Worm (Caenorhabditis elegans) whole organism, L2 larva: ENCODE results near the gene B0491.6.
A peak's percentile ranks its signal among the peaks of the same experiment; 100 is the strongest.

ENCODE experiments used
- C34F6.9 ChIP-seq: fragments of 150-350 bp; optimal IDR thresholded peaks from 2 replicates; lab custom pipeline; 2014; ENCODE audit warnings: missing biosample characterization, missing genetic modification characterization
- F13H6.1 ChIP-seq: sonication (generic microtip); optimal IDR thresholded peaks from 2 replicates; lab custom pipeline; 2016; ENCODE audit warnings: missing genetic modification characterization, missing compliant biosample characterization
- R02D3.7 ChIP-seq: fragments of 150-350 bp; optimal IDR thresholded peaks from 2 replicates; lab custom pipeline; 2014; ENCODE audit warnings: missing biosample characterization, missing genetic modification characterization
- Y55F3AM.14 ChIP-seq: fragments of 200-800 bp; sonication (Bioruptor generic); optimal IDR thresholded peaks from 2 replicates; lab custom pipeline; 2018; ENCODE audit warnings: mild to moderate bottlenecking, missing genetic modification characterization, missing compliant biosample characterization
- ZK546.5 ChIP-seq: sonication (generic microtip); optimal IDR thresholded peaks from 2 replicates; lab custom pipeline; 2017; ENCODE audit warnings: missing biosample characterization, missing genetic modification characterization
- alr-1 ChIP-seq: fragments of 150-350 bp; optimal IDR thresholded peaks from 2 replicates; lab custom pipeline; 2014; ENCODE audit warnings: missing biosample characterization, missing genetic modification characterization
- aly-2 ChIP-seq: fragments of 150-350 bp; optimal IDR thresholded peaks from 2 replicates; lab custom pipeline; 2014; ENCODE audit warnings: missing biosample characterization, missing genetic modification characterization
- ama-1 ChIP-seq: fragments of 150-350 bp; optimal IDR thresholded peaks from 2 replicates; lab custom pipeline; 2018; ENCODE audit warnings: inconsistent platforms
- blmp-1 ChIP-seq: sonication (generic microtip); optimal IDR thresholded peaks from 2 replicates; lab custom pipeline; 2017; ENCODE audit warnings: missing genetic modification characterization, mild to moderate bottlenecking, missing compliant biosample characterization, antibody characterized with exemption, moderate library complexity; ENCODE audit not compliant: insufficient read depth
- ceh-16 ChIP-seq: fragments of 150-350 bp; optimal IDR thresholded peaks from 2 replicates; lab custom pipeline; 2014; ENCODE audit warnings: missing biosample characterization, missing genetic modification characterization
- ceh-82 ChIP-seq: fragments of 150-350 bp; optimal IDR thresholded peaks from 2 replicates; lab custom pipeline; 2014; ENCODE audit warnings: missing biosample characterization, missing genetic modification characterization
- crh-2 ChIP-seq: sonication (generic microtip); optimal IDR thresholded peaks from 2 replicates; lab custom pipeline; 2017; ENCODE audit warnings: missing biosample characterization, missing genetic modification characterization
- dmd-4 ChIP-seq: sonication (generic microtip); optimal IDR thresholded peaks from 2 replicates; lab custom pipeline; 2017; ENCODE audit warnings: missing biosample characterization, missing genetic modification characterization
- egl-27 ChIP-seq: sonication (generic microtip); optimal IDR thresholded peaks from 3 replicates; lab custom pipeline; 2017; ENCODE audit warnings: missing biosample characterization, missing genetic modification reagents, missing genetic modification characterization
- elt-1 ChIP-seq: fragments of 150-350 bp; optimal IDR thresholded peaks from 2 replicates; lab custom pipeline; 2014; ENCODE audit warnings: missing biosample characterization, missing genetic modification characterization
- elt-3 ChIP-seq: sonication (generic microtip); optimal IDR thresholded peaks from 2 replicates; lab custom pipeline; 2017; ENCODE audit warnings: missing biosample characterization, missing genetic modification characterization
- fos-1 ChIP-seq: fragments of 150-350 bp; optimal IDR thresholded peaks from 2 replicates; lab custom pipeline; 2014; ENCODE audit warnings: missing biosample characterization, missing genetic modification characterization
- gmeb-1 ChIP-seq: fragments of 150-350 bp; optimal IDR thresholded peaks from 2 replicates; lab custom pipeline; 2014; ENCODE audit warnings: missing biosample characterization, missing genetic modification characterization
- lin-11 ChIP-seq: fragments of 150-350 bp; sonication (generic microtip); optimal IDR thresholded peaks from 2 replicates; lab custom pipeline; 2014; ENCODE audit warnings: missing biosample characterization, missing genetic modification characterization, inconsistent platforms, mixed read lengths
- lin-13 ChIP-seq: fragments of 150-350 bp; optimal IDR thresholded peaks from 2 replicates; lab custom pipeline; 2014; ENCODE audit warnings: missing biosample characterization, missing genetic modification reagents, missing genetic modification characterization
- lin-39 ChIP-seq: fragments of 150-350 bp; optimal IDR thresholded peaks from 2 replicates; lab custom pipeline; 2014; ENCODE audit warnings: missing biosample characterization, missing genetic modification reagents, missing genetic modification characterization
- lsy-2 ChIP-seq, 2 experiments: fragments of 150-350 bp in 1 of 2; sonication (generic microtip) in 1 of 2; optimal IDR thresholded peaks; 2 replicates each; lab custom pipeline; 2014 to 2017; ENCODE audit warnings: missing biosample characterization in 2 of 2, missing genetic modification characterization in 2 of 2
- mab-5 ChIP-seq: fragments of 150-350 bp; optimal IDR thresholded peaks from 2 replicates; lab custom pipeline; 2014; ENCODE audit warnings: missing biosample characterization, missing genetic modification characterization
- mbf-1 ChIP-seq: sonication (generic microtip); optimal IDR thresholded peaks from 2 replicates; lab custom pipeline; 2017; ENCODE audit warnings: missing biosample characterization, missing genetic modification characterization
- mdl-1 ChIP-seq, 2 experiments: fragments of 150-350 bp in 1 of 2; sonication (generic microtip) in 1 of 2; optimal IDR thresholded peaks; 2 replicates each; lab custom pipeline; 2017; ENCODE audit warnings: missing biosample characterization in 2 of 2, missing genetic modification characterization in 2 of 2
- nhr-10 ChIP-seq: sonication (generic microtip); optimal IDR thresholded peaks from 2 replicates; lab custom pipeline; 2017; ENCODE audit warnings: missing biosample characterization, missing genetic modification characterization
- nhr-11 ChIP-seq: fragments of 150-350 bp; optimal IDR thresholded peaks from 2 replicates; lab custom pipeline; 2014; ENCODE audit warnings: missing biosample characterization, missing genetic modification characterization
- nhr-12 ChIP-seq: fragments of 150-350 bp; optimal IDR thresholded peaks from 2 replicates; lab custom pipeline; 2014; ENCODE audit warnings: missing biosample characterization, missing genetic modification characterization
- nhr-129 ChIP-seq: fragments of 150-350 bp; optimal IDR thresholded peaks from 2 replicates; lab custom pipeline; 2014; ENCODE audit warnings: missing biosample characterization, missing genetic modification characterization
- nhr-21 ChIP-seq: fragments of 150-350 bp; optimal IDR thresholded peaks from 2 replicates; lab custom pipeline; 2014; ENCODE audit warnings: missing biosample characterization, missing genetic modification characterization
- nhr-23 ChIP-seq: fragments of 150-350 bp; optimal IDR thresholded peaks from 2 replicates; lab custom pipeline; 2014; ENCODE audit warnings: missing biosample characterization, missing genetic modification reagents, missing genetic modification characterization
- nhr-237 ChIP-seq: fragments of 150-350 bp; optimal IDR thresholded peaks from 2 replicates; lab custom pipeline; 2014; ENCODE audit warnings: missing biosample characterization, missing genetic modification characterization
- nhr-25 ChIP-seq: fragments of 150-350 bp; sonication (generic microtip); optimal IDR thresholded peaks from 3 replicates; lab custom pipeline; 2014; ENCODE audit warnings: missing biosample characterization, missing genetic modification characterization
- nhr-6 ChIP-seq: fragments of 150-350 bp; optimal IDR thresholded peaks from 2 replicates; lab custom pipeline; 2014; ENCODE audit warnings: missing biosample characterization, missing genetic modification characterization
- nhr-77 ChIP-seq: fragments of 150-350 bp; optimal IDR thresholded peaks from 2 replicates; lab custom pipeline; 2014; ENCODE audit warnings: missing biosample characterization, missing genetic modification characterization
- peb-1 ChIP-seq: fragments of 150-350 bp; optimal IDR thresholded peaks from 2 replicates; lab custom pipeline; 2014; ENCODE audit warnings: missing biosample characterization, missing genetic modification characterization
- sem-4 ChIP-seq: fragments of 150-350 bp; optimal IDR thresholded peaks from 2 replicates; lab custom pipeline; 2014; ENCODE audit warnings: missing biosample characterization, missing genetic modification reagents, missing genetic modification characterization
- skn-1 ChIP-seq: sonication (generic microtip); optimal IDR thresholded peaks from 2 replicates; lab custom pipeline; 2017; ENCODE audit warnings: missing biosample characterization, missing genetic modification characterization
- sma-3 ChIP-seq: sonication (generic microtip); optimal IDR thresholded peaks from 2 replicates; lab custom pipeline; 2016; ENCODE audit warnings: missing genetic modification reagents, missing genetic modification characterization, missing compliant biosample characterization
- sma-9 ChIP-seq, 2 experiments: fragments of 150-350 bp in 1 of 2; sonication (generic microtip) in 1 of 2; optimal IDR thresholded peaks; 2 replicates each; lab custom pipeline; 2014 to 2016; ENCODE audit warnings: missing genetic modification characterization in 2 of 2, mild to moderate bottlenecking in 1 of 2, missing biosample characterization in 1 of 2, missing compliant biosample characterization in 1 of 2, missing genetic modification reagents in 1 of 2, moderate library complexity in 1 of 2
- snpc-4 ChIP-seq: fragments of 150-350 bp; optimal IDR thresholded peaks from 2 replicates; lab custom pipeline; 2014; ENCODE audit warnings: missing biosample characterization, missing genetic modification characterization
- unc-39 ChIP-seq: fragments of 150-350 bp; optimal IDR thresholded peaks from 2 replicates; lab custom pipeline; 2014; ENCODE audit warnings: missing biosample characterization, missing genetic modification characterization
- unc-55 ChIP-seq: fragments of 150-350 bp; sonication (generic microtip); optimal IDR thresholded peaks from 3 replicates; lab custom pipeline; 2014; ENCODE audit warnings: missing biosample characterization, missing genetic modification reagents, missing genetic modification characterization
- unc-62 ChIP-seq: fragments of 150-350 bp; optimal IDR thresholded peaks from 2 replicates; lab custom pipeline; 2014; ENCODE audit warnings: missing biosample characterization, missing genetic modification reagents, missing genetic modification characterization
- zag-1 ChIP-seq: fragments of 150-350 bp; optimal IDR thresholded peaks from 2 replicates; lab custom pipeline; 2014; ENCODE audit warnings: missing biosample characterization, missing genetic modification characterization
- ztf-1 ChIP-seq: fragments of 200-800 bp; sonication (Bioruptor generic); conservative IDR thresholded peaks from 2 replicates; pipeline ENCODE4 v1.3.6; 2022; ENCODE audit warnings: missing genetic modification characterization, missing compliant biosample characterization
- ztf-11 ChIP-seq: sonication (generic microtip); optimal IDR thresholded peaks from 2 replicates; lab custom pipeline; 2017; ENCODE audit warnings: missing biosample characterization, missing genetic modification characterization
- ztf-4 ChIP-seq: fragments of 150-350 bp; optimal IDR thresholded peaks from 2 replicates; lab custom pipeline; 2014; ENCODE audit warnings: missing biosample characterization, missing genetic modification characterization

Gene B0491.6

ce11 chrII:11377700-11378099 is 29.6 kb upstream of the B0491.6 start:
- no peak for TF ChIP-seq nhr-25 (tag; lab: Kevin White, UChicago)
- no peak for TF ChIP-seq lin-13
- TF ChIP-seq nhr-237 (tag; lab: Kevin White, UChicago), result no peak
- no peak for TF ChIP-seq nhr-6 (tag; lab: Kevin White, UChicago)
- TF ChIP-seq mbf-1 (tag; lab: Kevin White, UChicago), result no peak
- TF ChIP-seq egl-27 (tag; lab: Kevin White, UChicago), result no peak
- no peak for TF ChIP-seq sem-4 (tag; lab: Kevin White, UChicago)
- TF ChIP-seq unc-39, result no peak

DNA sequence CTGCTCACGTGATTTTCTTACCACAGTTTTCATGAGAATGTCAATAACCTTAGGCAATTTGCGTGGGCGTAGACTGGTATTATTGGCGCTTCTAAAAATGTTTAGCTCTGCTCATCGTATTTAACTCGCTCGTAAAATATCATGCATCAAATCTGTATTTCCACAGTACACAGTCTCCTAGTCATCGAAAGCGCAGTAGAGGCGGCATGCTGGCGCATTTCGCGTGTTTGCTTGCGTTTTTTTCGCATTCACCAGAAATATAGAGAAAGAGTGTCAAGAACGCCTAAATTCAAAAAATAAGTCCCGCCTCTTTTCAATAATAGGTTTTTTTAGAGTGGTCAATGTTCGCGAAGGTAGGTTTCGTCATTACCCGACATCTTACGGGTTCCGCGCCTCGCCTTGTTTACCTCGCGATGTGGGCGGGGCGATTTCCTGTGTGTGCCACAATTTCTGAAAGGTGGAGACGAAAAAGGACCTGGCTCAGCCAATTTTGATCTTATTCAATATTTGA is 28.5 kb upstream of the B0491.6 start:
- peak; percentile 19 to 56 for TF ChIP-seq lsy-2 (tag; optimal IDR thresholded peaks at IDR 0.05; lab: Kevin White, UChicago)
- no peak for TF ChIP-seq blmp-1 (tag; lab: Kevin White, UChicago)
- no peak for TF ChIP-seq sem-4 (tag; lab: Kevin White, UChicago)
- no peak for TF ChIP-seq nhr-25 (tag; lab: Kevin White, UChicago)
- TF ChIP-seq lin-13, result peak; percentile 1
- no peak for TF ChIP-seq nhr-12 (tag; lab: Kevin White, UChicago)
- peak; percentile 83 for TF ChIP-seq ama-1 (lab: Kevin White, UChicago)
- TF ChIP-seq ztf-4, result no peak
- TF ChIP-seq dmd-4, result no peak
- peak; percentile 57 for TF ChIP-seq Y55F3AM.14 (GFP tag; lab: Kevin White, UChicago)
- TF ChIP-seq nhr-6 (tag; lab: Kevin White, UChicago), result peak; percentile 20
- TF ChIP-seq nhr-11 (tag; lab: Kevin White, UChicago), result no peak
- TF ChIP-seq nhr-237 (tag; lab: Kevin White, UChicago), result no peak
- TF ChIP-seq nhr-77 (tag; lab: Kevin White, UChicago), result peak; percentile 9
- no peak for TF ChIP-seq elt-1 (tag; lab: Kevin White, UChicago)
- TF ChIP-seq crh-2 (tag; lab: Kevin White, UChicago), result no peak
- TF ChIP-seq mab-5 (tag; lab: Kevin White, UChicago), result no peak
- peak; percentile 78 for TF ChIP-seq sma-3 (GFP tag; lab: Kevin White, UChicago)
- no peak for TF ChIP-seq ZK546.5 (tag; lab: Kevin White, UChicago)
- TF ChIP-seq ceh-82 (tag; lab: Kevin White, UChicago), result no peak
- no peak for TF ChIP-seq skn-1 (tag; lab: Kevin White, UChicago)
- TF ChIP-seq peb-1 (tag; lab: Kevin White, UChicago), result no peak
- TF ChIP-seq fos-1 (tag; lab: Kevin White, UChicago), result peak; percentile 7
- no peak for TF ChIP-seq lin-11
- TF ChIP-seq sma-9 (GFP tag; optimal IDR thresholded peaks at IDR 0.05; lab: Kevin White, UChicago), result peak; percentile 23
- TF ChIP-seq sma-9 (tag; optimal IDR thresholded peaks at IDR 0.05; lab: Kevin White, UChicago), result no peak
- peak; percentile 38 for TF ChIP-seq gmeb-1
- TF ChIP-seq unc-39, result no peak
- no peak for TF ChIP-seq aly-2
- no peak for TF ChIP-seq unc-62
- no peak for TF ChIP-seq alr-1
- TF ChIP-seq snpc-4 (tag; lab: Kevin White, UChicago), result peak; percentile 93
- no peak for TF ChIP-seq R02D3.7 (tag; lab: Kevin White, UChicago)
- no peak for TF ChIP-seq elt-3 (tag; lab: Kevin White, UChicago)
- TF ChIP-seq C34F6.9 (tag; lab: Kevin White, UChicago), result no peak
- TF ChIP-seq nhr-23 (tag; lab: Kevin White, UChicago), result no peak
- no peak for TF ChIP-seq nhr-10 (tag; lab: Kevin White, UChicago)
- TF ChIP-seq ceh-16 (tag; lab: Kevin White, UChicago), result no peak
- TF ChIP-seq F13H6.1, result peak; percentile 9
- TF ChIP-seq unc-55 (GFP tag; lab: Kevin White, UChicago), result no peak
- TF ChIP-seq egl-27 (tag; lab: Kevin White, UChicago), result peak; percentile 12
- TF ChIP-seq mdl-1 (tag; optimal IDR thresholded peaks at IDR 0.05; lab: Kevin White, UChicago), result no peak
- TF ChIP-seq nhr-21 (tag; lab: Kevin White, UChicago), result peak; percentile 40
- no peak for TF ChIP-seq lin-39 (tag; lab: Kevin White, UChicago)
- no peak for TF ChIP-seq ztf-1 (GFP tag; lab: Robert Waterston, UW)
- no peak for TF ChIP-seq zag-1 (tag; lab: Kevin White, UChicago)
- TF ChIP-seq nhr-129 (tag; lab: Kevin White, UChicago), result peak; percentile 21
- no peak for TF ChIP-seq mbf-1 (tag; lab: Kevin White, UChicago)
- no peak for TF ChIP-seq ztf-11 (tag; lab: Kevin White, UChicago)
- TF ChIP-seq, all 48 proteins: peak for 15
